Fruit fly (Drosophila melanogaster): ENCODE data around the gene BigH1.

BigH1 gene

DNA sequence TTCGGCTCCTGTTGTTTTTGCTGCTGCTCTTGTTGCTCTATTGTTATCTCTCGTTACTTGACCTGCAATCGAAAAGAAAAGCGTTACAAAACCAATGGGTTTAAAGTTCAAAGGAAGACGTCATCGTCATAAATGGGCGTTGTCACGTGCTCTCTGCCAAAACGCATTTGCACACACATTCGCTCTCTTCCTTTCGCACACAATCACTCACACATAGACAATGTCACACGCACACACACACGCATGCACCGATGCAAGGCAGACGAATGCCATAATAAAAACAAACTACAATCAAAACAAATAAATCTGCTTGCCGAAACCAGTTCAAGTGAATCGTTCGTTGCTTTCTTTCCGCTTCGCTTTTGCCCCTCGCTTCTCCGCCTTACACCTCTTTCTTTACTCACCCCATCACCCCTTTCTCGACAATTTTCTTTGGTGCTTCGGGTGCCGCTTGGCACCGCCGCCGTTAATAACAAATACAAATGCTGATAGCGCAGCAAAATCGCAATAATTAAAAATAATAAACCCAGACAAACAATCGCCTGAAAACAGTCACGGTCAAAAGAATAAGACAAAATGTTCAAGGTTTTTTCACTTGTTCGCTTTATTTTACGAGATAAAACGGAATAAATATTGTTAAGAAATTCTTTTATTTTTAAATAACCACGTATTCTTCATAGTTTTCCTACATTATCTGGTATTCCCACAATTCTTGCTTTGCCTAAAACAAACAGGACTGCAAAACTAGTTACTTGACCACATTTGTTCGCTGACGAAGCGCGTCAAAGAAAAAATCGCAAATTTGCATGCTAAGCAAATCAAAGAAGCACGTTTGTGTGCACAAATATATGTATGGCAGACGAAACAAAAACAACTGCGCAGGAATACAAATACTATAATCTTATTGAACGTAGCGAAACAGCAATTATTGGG, 13.7 kb upstream of the BigH1 start (continued):
- no peak for TF ChIP-seq vvl (GFP tag; IDR thresholded peaks at IDR 0.05)
- no peak for TF ChIP-seq Nf-YC (tag; optimal IDR thresholded peaks at IDR 0.05)
- peak; percentile 8 to 27 for TF ChIP-seq chif (GFP tag; optimal IDR thresholded peaks at IDR 0.05)
- TF ChIP-seq dmrt99B (tag; optimal IDR thresholded peaks at IDR 0.05), result no peak
- TF ChIP-seq CG15011 (GFP tag; optimal IDR thresholded peaks at IDR 0.05), result no peak
- no peak for TF ChIP-seq CG3281 (GFP tag; optimal IDR thresholded peaks at IDR 0.05)
- no peak for TF ChIP-seq CG13296 (GFP tag; optimal IDR thresholded peaks at IDR 0.05)
- TF ChIP-seq CG5180 (GFP tag; optimal IDR thresholded peaks at IDR 0.05), result no peak
- TF ChIP-seq ab (GFP tag; optimal IDR thresholded peaks at IDR 0.05), result no peak
- TF ChIP-seq CG32772 (GFP tag; IDR thresholded peaks at IDR 0.05), result no peak
- TF ChIP-seq CG17829 (tag; optimal IDR thresholded peaks at IDR 0.05), result no peak
- TF ChIP-seq fu2 (GFP tag; optimal IDR thresholded peaks at IDR 0.05), result no peak
- TF ChIP-seq CG4404 (GFP tag; IDR thresholded peaks at IDR 0.05), result no peak
- peak; percentile 89 for TF ChIP-seq sens (GFP tag)
- no peak for TF ChIP-seq CoRest (tag; optimal IDR thresholded peaks at IDR 0.05)
- TF ChIP-seq ci (GFP tag; IDR thresholded peaks at IDR 0.05), result 0 out of 3 replicates have a peak, but pooled peaks have one; percentile 39
- TF ChIP-seq Atf6 (GFP tag; IDR thresholded peaks at IDR 0.05), result no peak
- no peak for TF ChIP-seq CG3065 (GFP tag; optimal IDR thresholded peaks at IDR 0.05)
- TF ChIP-seq run (tag; optimal IDR thresholded peaks at IDR 0.05), result no peak
- TF ChIP-seq CG7271 (tag; optimal IDR thresholded peaks at IDR 0.05), result no peak
- no peak for TF ChIP-seq Dref (GFP tag; IDR thresholded peaks at IDR 0.05)
- no peak for TF ChIP-seq esg (GFP tag; conservative IDR thresholded peaks at IDR 0.05)
- no peak for TF ChIP-seq stwl (tag; optimal IDR thresholded peaks at IDR 0.05)
- no peak for TF ChIP-seq CG11247 (GFP tag; IDR thresholded peaks at IDR 0.05)
- TF ChIP-seq CG8290 (GFP tag; optimal IDR thresholded peaks at IDR 0.05), result no peak
- TF ChIP-seq CG8290 (tag; optimal IDR thresholded peaks at IDR 0.05), result no peak
- TF ChIP-seq oc (tag; optimal IDR thresholded peaks at IDR 0.05), result no peak
- 0 out of 2 replicates have a peak, but pooled peaks have one; percentile 7 for TF ChIP-seq CG17328 (GFP tag; IDR thresholded peaks at IDR 0.05)
- peak; percentile 5 for TF ChIP-seq CG16815 (GFP tag; optimal IDR thresholded peaks at IDR 0.05)
- TF ChIP-seq CG17186 (GFP tag; optimal IDR thresholded peaks at IDR 0.05), result no peak
- peak; percentile 2 for TF ChIP-seq Dip3 (GFP tag; optimal IDR thresholded peaks at IDR 0.05)
- no peak for TF ChIP-seq toy (GFP tag; IDR thresholded peaks at IDR 0.05)
- no peak for TF ChIP-seq CG2202 (tag; optimal IDR thresholded peaks at IDR 0.05)
- no peak for TF ChIP-seq CG9609 (GFP tag; optimal IDR thresholded peaks at IDR 0.05)
- peak; percentile 21 for TF ChIP-seq gem (tag; optimal IDR thresholded peaks at IDR 0.05)
- no peak for TF ChIP-seq CG3847 (GFP tag; IDR thresholded peaks at IDR 0.05)
- no peak for TF ChIP-seq vnd (GFP tag; IDR thresholded peaks at IDR 0.05; ENCODE audit: partially characterized antibody)
- no peak for TF ChIP-seq CG9817 (tag; optimal IDR thresholded peaks at IDR 0.05)
- no peak for TF ChIP-seq CkIIα-i1 (GFP tag; IDR thresholded peaks at IDR 0.05)
- no peak for TF ChIP-seq Awh (GFP tag; IDR thresholded peaks at IDR 0.05)
- peak; percentile 14 for TF ChIP-seq CG30403 (GFP tag; optimal IDR thresholded peaks at IDR 0.05)
- no peak for TF ChIP-seq Adf1 (GFP tag; IDR thresholded peaks at IDR 0.05)
- no peak for TF ChIP-seq vfl (GFP tag; optimal IDR thresholded peaks at IDR 0.05)
- TF ChIP-seq pfk (GFP tag; optimal IDR thresholded peaks at IDR 0.05), result no peak
- TF ChIP-seq Antp (GFP tag; optimal IDR thresholded peaks at IDR 0.05), result no peak
- TF ChIP-seq Hr3 (GFP tag; optimal IDR thresholded peaks at IDR 0.05), result no peak
- TF ChIP-seq CG12942 (GFP tag; optimal IDR thresholded peaks at IDR 0.05), result no peak
- TF ChIP-seq Drgx (GFP tag; IDR thresholded peaks at IDR 0.05), result peak; percentile 79
- TF ChIP-seq HLH54F (GFP tag; optimal IDR thresholded peaks at IDR 0.05), result peak; percentile 17
- TF ChIP-seq CG12236 (GFP tag; optimal IDR thresholded peaks at IDR 0.05), result no peak
- no peak for TF ChIP-seq CG8765 (GFP tag; IDR thresholded peaks at IDR 0.05)

Data from whole organism, embryonic.